Worm (Caenorhabditis elegans): ENCODE data around the gene thn-2.

The thn-2 gene

DNA sequence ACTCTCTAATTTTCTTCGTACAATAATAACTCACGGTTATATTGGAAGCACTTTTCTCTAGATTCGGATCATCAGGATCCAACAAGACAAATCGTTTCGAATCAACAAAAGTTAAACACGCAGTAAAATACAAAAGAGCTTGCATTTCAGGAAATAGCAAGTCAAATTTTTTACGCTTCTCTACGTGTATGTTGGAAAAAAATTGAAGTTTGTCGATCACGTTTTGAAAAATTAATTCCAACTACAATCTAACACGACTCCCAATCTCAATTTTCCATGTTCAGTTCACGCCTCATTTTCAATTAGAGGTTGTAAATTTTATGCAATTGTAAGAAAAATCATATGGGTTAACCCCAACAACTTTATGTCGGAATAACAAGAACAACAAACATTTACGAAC is 7.0 kb downstream of the thn-2 start, which contains the start of gene spe-45:
spe-45 (minus strand) TSS at position 145 of the 400 bp plus-strand sequence.
- no peak for TF ChIP-seq klf-2 (GFP tag; conservative IDR thresholded peaks at IDR 0.05)
- no peak for TF ChIP-seq ztf-29 (GFP tag; IDR thresholded peaks at IDR 0.05)
- no peak for TF ChIP-seq cog-1 (tag; optimal IDR thresholded peaks at IDR 0.05)
- TF ChIP-seq flt-1 (GFP tag; IDR thresholded peaks at IDR 0.05) = no peak
- TF ChIP-seq tab-1 (GFP tag; IDR thresholded peaks at IDR 0.05) = no peak
- TF ChIP-seq med-1 (GFP tag; optimal IDR thresholded peaks at IDR 0.05; ENCODE audit: insufficient read depth) = no peak
- no peak for TF ChIP-seq ztf-23 (GFP tag; IDR thresholded peaks at IDR 0.05)
- TF ChIP-seq ref-1 (GFP tag; conservative IDR thresholded peaks at IDR 0.05) = no peak
- TF ChIP-seq T22C8.4 (GFP tag; IDR thresholded peaks at IDR 0.05) = no peak

DNA sequence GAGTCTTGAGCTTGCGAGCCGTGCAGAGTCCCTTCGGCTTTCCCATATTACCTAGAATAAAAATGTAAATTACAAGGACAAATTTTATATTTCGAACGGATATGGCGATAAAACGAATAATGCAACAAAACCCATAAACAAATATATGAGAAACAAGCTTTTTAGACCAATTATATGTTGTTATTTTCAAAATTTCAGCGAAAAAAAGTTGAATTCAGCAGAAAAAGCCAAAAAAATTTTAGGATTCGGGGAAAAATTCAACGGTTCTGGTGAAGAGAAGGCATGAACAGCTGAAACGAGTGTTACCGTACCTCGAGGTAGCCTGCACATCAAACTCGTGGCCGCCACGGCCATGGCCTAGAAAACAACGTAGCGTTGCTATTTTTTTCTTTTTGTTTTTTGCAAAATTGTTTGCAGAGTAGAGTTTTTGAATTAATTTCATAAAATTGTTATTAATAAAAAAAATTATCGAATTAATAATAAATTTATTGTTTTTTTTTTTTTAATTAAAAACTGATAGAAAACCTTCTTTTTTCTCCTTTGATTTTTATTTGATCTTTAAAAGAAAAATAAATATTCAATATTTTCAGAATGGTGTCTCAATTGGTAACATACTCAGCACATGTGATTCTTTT is 8.2 kb downstream of the thn-2 start, which contains the start of the genes rps-23 and dpm-3:
rps-23 (minus strand) TSS at position 51 of the 635 bp plus-strand sequence.
dpm-3 (plus strand) TSS at position 585 of the 635 bp plus-strand sequence.
- TF ChIP-seq ztf-29 (GFP tag; IDR thresholded peaks at IDR 0.05) (0 out of 2 replicates have a peak, but pooled peaks have one; percentile 8), cog-1 (tag; optimal IDR thresholded peaks at IDR 0.05) (peak; percentile 60), tab-1 (GFP tag; IDR thresholded peaks at IDR 0.05) (0 out of 2 replicates have a peak, but pooled peaks have one; percentile 43), T22C8.4 (GFP tag; IDR thresholded peaks at IDR 0.05) (no peak), ref-1 (GFP tag; conservative IDR thresholded peaks at IDR 0.05) (no peak), flt-1 (GFP tag; IDR thresholded peaks at IDR 0.05) (peak; percentile 87), ztf-23 (GFP tag; IDR thresholded peaks at IDR 0.05) (peak; percentile 83), med-1 (GFP tag; optimal IDR thresholded peaks at IDR 0.05; ENCODE audit: insufficient read depth) (no peak), klf-2 (GFP tag; conservative IDR thresholded peaks at IDR 0.05) (peak; percentile 64; the same call in 1 of the 2 replicates)

DNA sequence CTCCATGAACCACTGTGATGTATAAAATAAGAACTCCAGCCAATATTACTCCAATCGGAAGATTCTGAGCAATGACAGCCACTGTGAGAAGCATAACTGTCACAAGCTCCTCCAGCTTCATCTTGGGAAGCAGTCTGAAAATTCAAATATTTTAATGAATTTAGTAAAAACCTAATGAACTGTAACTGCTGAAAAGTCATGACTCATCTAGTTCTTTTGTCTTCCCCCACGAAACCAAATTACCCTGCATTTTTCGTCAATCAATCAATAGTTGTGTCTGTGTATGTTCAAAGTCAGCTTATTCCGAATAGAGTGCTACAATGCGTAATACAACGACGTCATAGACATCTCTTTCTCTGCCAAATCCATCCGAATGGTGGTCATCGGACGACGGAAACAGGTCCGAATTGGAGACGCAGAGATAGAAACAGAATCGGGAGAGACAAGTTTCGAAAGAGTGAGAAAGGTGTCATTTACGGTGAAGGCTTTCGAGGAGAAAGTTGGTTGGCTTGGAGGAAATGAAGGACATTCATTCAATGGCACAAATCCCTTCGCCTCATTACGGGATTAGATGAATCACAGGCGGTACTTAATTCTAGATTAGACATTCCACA is 13.8 kb downstream of the thn-2 start:
- TF ChIP-seq ztf-23 (GFP tag; IDR thresholded peaks at IDR 0.05) (no peak), tab-1 (GFP tag; IDR thresholded peaks at IDR 0.05) (no peak)

DNA sequence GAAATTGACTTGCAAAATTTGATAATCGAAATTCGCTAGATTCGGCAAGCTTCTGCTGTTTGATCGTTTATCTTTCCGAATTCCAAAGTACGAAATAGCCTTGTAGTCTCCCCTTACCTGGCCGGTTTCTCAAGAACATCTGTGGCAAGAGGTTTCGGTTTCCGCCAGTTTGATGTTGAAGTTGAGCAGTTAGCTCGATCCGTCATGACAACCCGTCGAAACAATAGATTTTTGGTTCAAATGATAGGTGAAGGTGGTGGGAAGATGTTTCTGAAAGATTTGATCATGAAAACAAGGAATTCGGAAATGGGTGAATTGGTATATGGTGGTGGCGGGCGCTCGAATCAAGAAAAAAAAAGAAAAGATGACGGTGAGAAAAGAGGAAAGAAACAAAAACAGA is 15.5 kb downstream of the thn-2 start, which contains the start of gene acs-20:
acs-20 (minus strand) TSS at position 270 of the 400 bp plus-strand sequence.
- TF ChIP-seq ref-1 (GFP tag; conservative IDR thresholded peaks at IDR 0.05) (no peak), ztf-29 (GFP tag; IDR thresholded peaks at IDR 0.05) (no peak), tab-1 (GFP tag; IDR thresholded peaks at IDR 0.05) (no peak), cog-1 (tag; optimal IDR thresholded peaks at IDR 0.05) (no peak), T22C8.4 (GFP tag; IDR thresholded peaks at IDR 0.05) (no peak), ztf-23 (GFP tag; IDR thresholded peaks at IDR 0.05) (no peak), med-1 (GFP tag; optimal IDR thresholded peaks at IDR 0.05; ENCODE audit: insufficient read depth) (no peak), flt-1 (GFP tag; IDR thresholded peaks at IDR 0.05) (no peak), klf-2 (GFP tag; conservative IDR thresholded peaks at IDR 0.05) (no peak)

DNA sequence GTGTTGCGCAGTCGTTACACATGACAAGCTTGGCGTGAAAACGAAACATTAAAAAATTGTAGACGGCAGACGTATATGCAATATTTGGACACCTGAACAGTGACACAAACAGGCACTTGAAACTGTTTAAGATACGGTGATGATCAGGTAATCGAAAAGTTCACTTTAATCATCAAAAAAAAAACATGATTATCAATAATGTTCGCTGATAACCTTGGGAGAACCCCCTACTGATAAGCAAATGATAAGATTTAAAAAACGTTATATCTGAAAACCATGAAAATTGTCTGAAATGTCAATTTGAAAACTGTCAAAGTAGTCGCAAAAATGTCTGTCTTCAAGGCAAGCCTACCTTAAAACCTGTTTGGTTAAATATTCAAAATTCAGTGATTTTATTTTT is 17.0 kb downstream of the thn-2 start:
- TF ChIP-seq cog-1 (tag; optimal IDR thresholded peaks at IDR 0.05) (no peak), flt-1 (GFP tag; IDR thresholded peaks at IDR 0.05) (no peak), T22C8.4 (GFP tag; IDR thresholded peaks at IDR 0.05) (no peak), tab-1 (GFP tag; IDR thresholded peaks at IDR 0.05) (no peak), med-1 (GFP tag; optimal IDR thresholded peaks at IDR 0.05; ENCODE audit: insufficient read depth) (no peak), ref-1 (GFP tag; conservative IDR thresholded peaks at IDR 0.05) (no peak), ztf-23 (GFP tag; IDR thresholded peaks at IDR 0.05) (no peak), ztf-29 (GFP tag; IDR thresholded peaks at IDR 0.05) (no peak), klf-2 (GFP tag; conservative IDR thresholded peaks at IDR 0.05) (no peak)

DNA sequence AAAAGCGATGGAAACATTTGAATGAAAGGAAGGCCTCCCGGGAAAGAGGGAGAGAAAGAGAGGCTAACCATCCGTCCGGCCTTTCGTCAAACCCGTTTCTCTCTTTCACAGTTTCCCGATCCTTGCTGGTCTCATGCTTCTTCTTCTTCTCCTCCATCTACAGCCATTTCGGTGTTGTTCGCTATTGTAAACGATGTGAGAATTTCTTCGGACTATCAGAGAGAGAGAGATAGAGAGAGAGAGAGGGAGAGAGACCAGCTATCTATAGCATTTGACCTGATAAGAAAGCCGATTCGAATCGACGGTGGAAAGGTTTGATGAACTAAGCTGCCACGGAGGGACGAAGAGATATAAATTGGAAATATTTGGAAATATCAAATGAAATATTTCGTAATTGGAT is 20.5 kb downstream of the thn-2 start:
- no peak for TF ChIP-seq cog-1 (tag; optimal IDR thresholded peaks at IDR 0.05)
- no peak for TF ChIP-seq ref-1 (GFP tag; conservative IDR thresholded peaks at IDR 0.05)
- no peak for TF ChIP-seq ztf-29 (GFP tag; IDR thresholded peaks at IDR 0.05)

DNA sequence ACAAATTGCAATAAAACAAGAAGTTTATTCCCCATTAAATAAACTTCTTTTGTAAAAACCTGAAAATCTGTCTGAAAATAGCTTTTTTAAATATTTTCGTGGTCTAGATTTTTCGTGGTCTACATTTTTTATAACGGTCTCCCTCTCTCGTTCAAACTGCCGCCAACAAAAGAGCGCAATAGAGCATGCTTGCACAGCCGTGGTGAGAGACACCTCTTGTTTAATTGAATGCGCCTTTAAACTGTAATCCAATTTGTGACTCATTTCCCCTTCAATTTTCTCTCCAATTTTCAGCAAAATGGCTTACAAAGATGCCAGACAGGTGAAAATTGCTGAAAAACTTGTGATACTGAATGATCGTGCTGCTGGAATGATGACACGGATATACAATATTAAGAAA is 21.2 kb downstream of the thn-2 start, which contains the start of gene gex-3:
gex-3 (plus strand) TSS at position 295 of the 400 bp plus-strand sequence.
- TF ChIP-seq cog-1 (tag; optimal IDR thresholded peaks at IDR 0.05) (peak; percentile 47), tab-1 (GFP tag; IDR thresholded peaks at IDR 0.05) (no peak)

DNA sequence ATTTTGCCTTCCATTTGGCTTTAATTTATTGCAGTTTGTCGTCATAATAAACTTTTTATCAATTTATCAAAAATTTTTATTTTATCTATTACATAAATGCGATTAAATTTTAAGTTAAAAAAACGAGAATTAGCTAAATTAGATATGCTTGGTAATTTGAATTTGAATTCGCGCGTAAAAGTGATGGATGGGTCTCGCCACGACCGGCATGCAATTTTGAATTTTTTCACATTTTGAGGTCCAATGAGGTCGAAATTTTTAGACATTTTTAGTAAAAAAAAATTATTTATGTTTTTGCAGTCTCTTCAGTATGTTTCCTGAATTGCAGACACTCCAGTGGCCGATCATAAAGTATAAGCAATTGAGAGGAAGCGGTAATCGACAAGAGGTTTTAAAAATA is 25.7 kb downstream of the thn-2 start, which contains the start of gene dsb-1:
dsb-1 (plus strand) TSS at position 301 of the 400 bp plus-strand sequence.
- TF ChIP-seq flt-1 (GFP tag; IDR thresholded peaks at IDR 0.05) (no peak), cog-1 (tag; optimal IDR thresholded peaks at IDR 0.05) (no peak), klf-2 (GFP tag; conservative IDR thresholded peaks at IDR 0.05) (no peak), tab-1 (GFP tag; IDR thresholded peaks at IDR 0.05) (no peak), med-1 (GFP tag; optimal IDR thresholded peaks at IDR 0.05; ENCODE audit: insufficient read depth) (no peak), T22C8.4 (GFP tag; IDR thresholded peaks at IDR 0.05) (no peak), ztf-23 (GFP tag; IDR thresholded peaks at IDR 0.05) (no peak), ztf-29 (GFP tag; IDR thresholded peaks at IDR 0.05) (no peak), ref-1 (GFP tag; conservative IDR thresholded peaks at IDR 0.05) (no peak)

DNA sequence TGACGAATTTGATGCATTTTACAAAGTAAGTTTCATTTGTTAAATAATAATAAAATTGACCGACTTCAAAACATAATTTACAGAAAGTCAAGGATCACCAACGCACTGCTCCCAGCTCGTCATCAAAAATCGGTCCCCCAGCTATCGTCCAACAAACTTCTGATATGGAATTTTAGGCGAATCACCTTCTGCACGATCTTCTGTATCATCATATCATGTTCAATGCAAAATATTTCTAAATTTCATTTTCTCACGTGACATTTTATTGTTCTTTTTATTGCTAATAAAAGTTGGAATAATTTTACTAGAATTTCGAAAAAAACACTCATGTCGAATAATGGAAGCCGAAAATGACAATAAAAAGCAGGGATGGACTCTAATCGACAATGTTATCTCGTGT is 27.2 kb downstream of the thn-2 start, which contains the start of gene acl-13:
acl-13 (plus strand) TSS at position 301 of the 400 bp plus-strand sequence.
- TF ChIP-seq ztf-23 (GFP tag; IDR thresholded peaks at IDR 0.05) (no peak), med-1 (GFP tag; optimal IDR thresholded peaks at IDR 0.05; ENCODE audit: insufficient read depth) (no peak)

DNA sequence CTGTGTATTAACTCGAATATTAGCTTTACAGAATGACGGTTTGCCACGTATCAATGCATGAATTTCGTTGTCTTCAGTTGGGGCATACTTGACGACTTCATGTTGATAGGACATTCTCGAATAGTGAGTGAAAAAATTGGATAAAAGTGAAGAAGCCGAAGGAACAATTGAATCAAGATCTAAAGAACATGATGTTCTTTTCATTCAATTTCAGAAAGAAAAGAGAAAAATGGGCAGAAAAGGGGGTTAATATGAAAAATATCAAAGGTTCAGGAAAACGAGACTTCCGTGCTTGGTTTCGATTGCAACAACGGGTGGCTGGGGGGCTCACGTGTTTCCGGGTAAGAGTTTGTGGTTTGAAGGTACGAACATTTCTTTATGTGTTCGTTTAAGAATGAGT is 31.6 kb downstream of the thn-2 start:
- TF ChIP-seq flt-1 (GFP tag; IDR thresholded peaks at IDR 0.05) = no peak
- no peak for TF ChIP-seq ref-1 (GFP tag; conservative IDR thresholded peaks at IDR 0.05)
- TF ChIP-seq cog-1 (tag; optimal IDR thresholded peaks at IDR 0.05) = no peak
- TF ChIP-seq klf-2 (GFP tag; conservative IDR thresholded peaks at IDR 0.05) = no peak
- TF ChIP-seq ztf-23 (GFP tag; IDR thresholded peaks at IDR 0.05) = no peak
- no peak for TF ChIP-seq med-1 (GFP tag; optimal IDR thresholded peaks at IDR 0.05; ENCODE audit: insufficient read depth)
- no peak for TF ChIP-seq tab-1 (GFP tag; IDR thresholded peaks at IDR 0.05)
- no peak for TF ChIP-seq T22C8.4 (GFP tag; IDR thresholded peaks at IDR 0.05)
- TF ChIP-seq ztf-29 (GFP tag; IDR thresholded peaks at IDR 0.05) = no peak
